Fruit fly (Drosophila melanogaster): ENCODE data around the gene CG10969.

CG10969 gene

DNA sequence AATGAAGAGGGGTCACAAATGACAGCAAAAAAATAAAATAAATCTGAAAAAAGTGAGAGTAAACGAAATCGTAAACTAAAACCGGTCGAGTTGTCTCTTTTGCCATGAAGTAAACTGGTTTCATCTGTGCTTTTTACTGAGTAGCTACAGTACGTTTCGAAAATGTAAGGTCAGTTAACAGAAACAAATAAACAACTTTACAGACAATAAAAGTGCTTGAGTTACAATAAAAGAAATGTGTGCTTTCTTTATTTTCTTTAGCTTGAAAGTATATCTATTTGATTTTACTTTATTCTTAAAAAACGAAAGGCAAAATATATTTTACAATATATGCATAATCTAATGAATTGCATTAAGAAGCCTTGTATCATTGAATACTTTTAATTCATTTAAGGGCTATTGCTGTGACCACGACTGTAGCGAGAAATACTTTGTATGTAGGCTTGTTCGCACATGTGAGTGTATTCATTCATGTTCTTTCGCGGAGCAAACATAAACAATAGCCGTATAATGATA is 12.1 kb upstream of the CG10969 start (continued):
- TF ChIP-seq CG1602 (GFP tag; optimal IDR thresholded peaks at IDR 0.05) (peak; percentile 19), Sox102F (GFP tag; optimal IDR thresholded peaks at IDR 0.05) (peak; percentile 61), Bteb2 (GFP tag; optimal IDR thresholded peaks at IDR 0.05) (peak; percentile 40)

DNA sequence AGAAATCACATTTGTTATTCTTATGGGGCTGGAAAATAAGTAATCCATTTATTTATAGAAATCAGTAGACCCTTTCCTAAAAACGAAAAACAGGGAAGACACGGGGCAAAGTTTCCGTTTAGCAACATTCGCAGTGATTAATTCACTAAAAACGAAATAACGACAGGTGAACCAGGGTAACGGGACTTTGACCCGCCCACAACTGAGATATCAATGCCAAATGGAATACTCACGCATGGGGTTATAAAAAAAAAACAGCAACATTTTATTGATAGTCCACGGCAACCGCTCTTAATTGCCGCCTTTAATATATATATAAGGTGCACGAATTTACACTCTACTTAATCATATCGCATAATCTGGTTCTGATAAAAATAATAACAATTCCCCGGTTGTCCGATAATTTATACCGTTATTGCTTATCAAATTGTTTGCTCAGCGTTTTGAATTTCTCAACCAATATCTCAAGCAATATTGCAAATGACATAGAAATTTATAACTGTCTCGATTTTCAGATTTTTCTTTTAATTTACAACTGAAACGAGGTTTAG is 10.9 kb upstream of the CG10969 start:
- TF ChIP-seq mirr (GFP tag; optimal IDR thresholded peaks at IDR 0.05) (peak; percentile 73), sd (tag; optimal IDR thresholded peaks at IDR 0.05) (peak; percentile 34), CG34376 (GFP tag; optimal IDR thresholded peaks at IDR 0.05) (peak; percentile 90), CG3995 (GFP tag; optimal IDR thresholded peaks at IDR 0.05) (peak; percentile 73), sens (GFP tag) (peak; percentile 16), exex (tag; optimal IDR thresholded peaks at IDR 0.05) (peak; percentile 94), B-H2 (GFP tag; optimal IDR thresholded peaks at IDR 0.05) (peak; percentile 2), grn (GFP tag; optimal IDR thresholded peaks at IDR 0.05) (peak; percentile 56), Med (GFP tag) (peak; percentile 68), sug (tag; optimal IDR thresholded peaks at IDR 0.05) (peak; percentile 43), Gug (GFP tag; IDR thresholded peaks at IDR 0.05) (no peak), CG4424 (GFP tag; optimal IDR thresholded peaks at IDR 0.05) (no peak), eve (GFP tag; optimal IDR thresholded peaks at IDR 0.05) (no peak), amos (GFP tag; IDR thresholded peaks at IDR 0.05; ENCODE audit: partially characterized antibody) (no peak)

DNA sequence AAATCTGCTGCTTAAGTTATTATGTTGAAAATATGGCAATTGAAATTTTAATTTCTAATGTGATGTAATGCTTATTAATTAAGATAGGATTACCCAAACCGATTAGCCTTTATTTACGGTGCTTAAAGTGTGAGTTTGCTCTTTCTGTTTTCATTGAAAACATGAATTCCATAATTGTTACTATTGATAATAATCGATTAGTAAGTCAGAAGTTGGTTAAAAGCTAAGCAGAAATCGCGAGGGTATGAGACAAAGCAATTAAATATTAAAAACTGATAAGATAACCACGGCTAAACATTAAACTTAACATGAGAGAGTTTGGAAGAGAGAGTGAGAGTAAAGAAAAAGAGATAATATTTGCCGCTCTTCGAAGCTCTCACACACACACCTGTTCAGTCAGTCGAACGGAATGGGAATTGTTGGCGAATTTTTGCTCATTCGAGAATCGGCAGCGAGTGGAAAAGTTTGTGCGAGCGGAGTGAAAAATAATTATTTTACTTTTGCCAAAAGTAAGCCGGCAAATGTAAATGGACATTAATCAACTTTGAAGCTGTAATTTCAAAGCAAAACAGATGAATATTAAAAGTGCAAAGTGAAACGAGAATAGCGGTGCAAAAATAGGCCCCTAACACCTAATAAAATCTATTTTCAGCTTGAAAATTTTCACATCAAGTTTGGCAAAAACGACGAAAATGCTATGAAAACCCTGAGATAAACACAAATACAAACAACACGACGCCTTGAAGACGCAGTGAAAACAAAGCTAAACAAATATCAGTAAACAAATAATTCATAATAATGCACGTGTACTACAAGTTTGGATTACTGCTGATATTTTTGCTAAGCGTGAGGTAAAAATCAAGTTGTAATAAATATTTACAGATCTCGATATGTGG is 10.1 kb upstream of the CG10969 start:
- TF ChIP-seq CG15514 (GFP tag; optimal IDR thresholded peaks at IDR 0.05) (no peak), gcm2 (GFP tag; optimal IDR thresholded peaks at IDR 0.05) (no peak), slbo (GFP tag; IDR thresholded peaks at IDR 0.05) (no peak), CG6813 (GFP tag; optimal IDR thresholded peaks at IDR 0.05) (no peak), CG11696 (GFP tag; IDR thresholded peaks at IDR 0.05) (0 out of 2 replicates have a peak, but pooled peaks have one; percentile 6), Camta (GFP tag; optimal IDR thresholded peaks at IDR 0.05) (no peak), YL-1 (GFP tag; optimal IDR thresholded peaks at IDR 0.05) (no peak), Spps (tag; optimal IDR thresholded peaks at IDR 0.05) (no peak), CG2129 (GFP tag; IDR thresholded peaks at IDR 0.05; ENCODE audit: partially characterized antibody) (no peak), trem (tag; optimal IDR thresholded peaks at IDR 0.05) (no peak), NC2β (GFP tag; optimal IDR thresholded peaks at IDR 0.05) (no peak), nom (GFP tag; optimal IDR thresholded peaks at IDR 0.05) (peak; percentile 28), CG1603 (tag; optimal IDR thresholded peaks at IDR 0.05) (no peak), Xrp1 (GFP tag; IDR thresholded peaks at IDR 0.05) (no peak), exex (tag; optimal IDR thresholded peaks at IDR 0.05) (peak; percentile 95), sisA (GFP tag; IDR thresholded peaks at IDR 0.05) (no peak), Neu2 (GFP tag; optimal IDR thresholded peaks at IDR 0.05; ENCODE audit: borderline replicate concordance) (no peak), hth (optimal IDR thresholded peaks at IDR 0.05) (no peak), kni (GFP tag; optimal IDR thresholded peaks at IDR 0.05) (no peak), BtbVII (GFP tag; optimal IDR thresholded peaks at IDR 0.05) (no peak), gsb (GFP tag; IDR thresholded peaks at IDR 0.05) (no peak), Chrac-16 (GFP tag; optimal IDR thresholded peaks at IDR 0.05) (no peak), HLH3B (GFP tag; IDR thresholded peaks at IDR 0.05) (no peak), Optix (GFP tag; IDR thresholded peaks at IDR 0.05) (no peak), slou (GFP tag; optimal IDR thresholded peaks at IDR 0.05) (no peak), chn (GFP tag; optimal IDR thresholded peaks at IDR 0.05) (no peak), CG2199 (GFP tag; IDR thresholded peaks at IDR 0.05) (no peak), seq (GFP tag; IDR thresholded peaks at IDR 0.05) (0 out of 2 replicates have a peak, but pooled peaks have one; percentile 31), D (optimal IDR thresholded peaks at IDR 0.05) (no peak), D (GFP tag; optimal IDR thresholded peaks at IDR 0.05) (no peak)
